Worm (Caenorhabditis elegans): Measurements from ENCODE around the gene irld-8.

ce11 chrIV:8152145-8152544 lies 36.6 kb downstream of the irld-8 start, which contains the start of gene faah-2:
- TF ChIP-seq W03F9.2 (tag; optimal IDR thresholded peaks at IDR 0.05) (no peak), him-1 (tag; optimal IDR thresholded peaks at IDR 0.05) (no peak), dao-5 (tag; optimal IDR thresholded peaks at IDR 0.05) (no peak)

Data from whole organism, L4/young adult.